Worm (Caenorhabditis elegans) whole organism, L4/young adult: ENCODE results near the gene ztf-18.

ENCODE experiments used
- W03F9.2 ChIP-seq: fragments of 150-350 bp; optimal IDR thresholded peaks from 2 replicates; lab custom pipeline; 2014; ENCODE audit warnings: missing biosample characterization, missing genetic modification characterization
- dao-5 ChIP-seq: sonication (generic microtip); optimal IDR thresholded peaks from 2 replicates; lab custom pipeline; 2016; ENCODE audit warnings: missing genotype, missing genetic modification characterization, moderate library complexity, missing compliant biosample characterization
- him-1 ChIP-seq: sonication (generic microtip); optimal IDR thresholded peaks from 2 replicates; lab custom pipeline; 2016; ENCODE audit warnings: missing genotype, missing genetic modification reagents, missing genetic modification characterization, missing compliant biosample characterization

ce11 chrIII:938569-938968 is 43.1 kb upstream of the ztf-18 start, which contains the start of gene fbxa-22:
- TF ChIP-seq W03F9.2: no peak
- TF ChIP-seq dao-5 (tag; lab: Kevin White, UChicago): no peak
- no peak for TF ChIP-seq him-1
